Worm (Caenorhabditis elegans) whole organism, L4/young adult: ENCODE measurements around the gene C07D10.1.

Experiments
- W03F9.2 ChIP-seq: fragments of 150-350 bp; optimal IDR thresholded peaks from 2 replicates; lab custom pipeline; 2014; ENCODE audit warnings: missing biosample characterization, missing genetic modification characterization
- dao-5 ChIP-seq: sonication (generic microtip); optimal IDR thresholded peaks from 2 replicates; lab custom pipeline; 2016; ENCODE audit warnings: missing genotype, missing genetic modification characterization, moderate library complexity, missing compliant biosample characterization
- him-1 ChIP-seq: sonication (generic microtip); optimal IDR thresholded peaks from 2 replicates; lab custom pipeline; 2016; ENCODE audit warnings: missing genotype, missing genetic modification reagents, missing genetic modification characterization, missing compliant biosample characterization

DNA sequence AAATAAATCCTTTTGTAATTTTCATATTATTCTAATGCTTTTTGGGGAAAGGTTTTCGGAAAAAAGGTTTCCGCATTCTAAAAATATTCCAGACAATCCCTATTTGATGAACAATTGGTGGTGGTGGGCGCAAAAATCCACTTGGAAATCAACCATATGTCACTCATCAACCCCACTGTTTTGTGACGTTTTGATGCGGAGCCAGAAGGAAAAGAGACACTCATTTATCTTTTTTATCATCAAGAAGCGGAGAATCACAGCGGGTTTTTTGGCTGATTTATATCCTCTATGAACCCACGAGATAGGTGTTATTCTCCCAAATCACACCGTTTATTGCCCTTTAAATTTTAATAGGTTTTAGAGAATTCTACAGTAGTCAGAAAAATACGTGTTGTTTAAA is 41.6 kb upstream of the C07D10.1 start:
- TF ChIP-seq W03F9.2 (tag; lab: Kevin White, UChicago) (no peak), him-1 (tag; lab: Kevin White, UChicago) (no peak), dao-5 (tag; lab: Kevin White, UChicago) (no peak)
